Worm (Caenorhabditis elegans) whole organism, young adult: ENCODE measurements around the gene amx-1.

Experiments used
- B0035.1 ChIP-seq: sonication (generic microtip); optimal IDR thresholded peaks from 2 replicates; lab custom pipeline; 2016; ENCODE audit warnings: missing genetic modification characterization, mild to moderate bottlenecking, missing compliant biosample characterization, missing genotype, missing genetic modification reagents
- B0261.1 ChIP-seq: sonication (generic microtip); optimal IDR thresholded peaks from 2 replicates; lab custom pipeline; 2016; ENCODE audit warnings: mild to moderate bottlenecking, missing genetic modification characterization, moderate library complexity, missing compliant biosample characterization
- B0336.3 ChIP-seq: fragments of 200-800 bp; sonication (Bioruptor generic); IDR thresholded peaks from 2 replicates; pipeline ENCODE4 v1.3.6; 2022; ENCODE audit warnings: missing genetic modification characterization, missing compliant biosample characterization
- C06A6.2 ChIP-seq: fragments of 200-800 bp; sonication (Bioruptor generic); conservative IDR thresholded peaks from 2 replicates; pipeline ENCODE4 v1.3.6; 2022; ENCODE audit warnings: missing genetic modification characterization, missing compliant biosample characterization
- F23B12.7 ChIP-seq: sonication (generic microtip); optimal IDR thresholded peaks from 2 replicates; lab custom pipeline; 2017; ENCODE audit warnings: missing genetic modification characterization, mild to moderate bottlenecking, missing compliant biosample characterization, antibody characterized with exemption, moderate library complexity; ENCODE audit not compliant: insufficient read depth
- F37B4.10 ChIP-seq: fragments of 200-800 bp; sonication (Bioruptor generic); IDR thresholded peaks from 2 replicates; pipeline ENCODE4 v1.3.6; 2022; ENCODE audit warnings: missing genetic modification characterization, missing compliant biosample characterization
- F55B11.4 ChIP-seq: sonication (generic microtip); optimal IDR thresholded peaks from 2 replicates; lab custom pipeline; 2016; ENCODE audit warnings: missing compliant biosample characterization, missing genetic modification characterization, borderline replicate concordance; ENCODE audit not compliant: insufficient read depth
- F57C9.4 ChIP-seq: sonication (generic microtip); optimal IDR thresholded peaks from 2 replicates; lab custom pipeline; 2017; ENCODE audit warnings: mild to moderate bottlenecking, missing genetic modification characterization, missing compliant biosample characterization
- K11D2.4 ChIP-seq: fragments of 200-800 bp; sonication (Bioruptor generic); IDR thresholded peaks from 2 replicates; pipeline ENCODE4 v1.3.6; 2022; ENCODE audit warnings: missing genetic modification reagents, missing genetic modification characterization, missing compliant biosample characterization
- Y53G8AR.9 ChIP-seq: fragments of 200-800 bp; sonication (Bioruptor generic); conservative IDR thresholded peaks from 2 replicates; pipeline ENCODE4 v1.3.6; 2022; ENCODE audit warnings: missing genetic modification reagents, missing genetic modification characterization, missing compliant biosample characterization
- Y79H2A.3 ChIP-seq: fragments of 200-800 bp; sonication (Bioruptor generic); conservative IDR thresholded peaks from 2 replicates; pipeline ENCODE4 v1.3.6; 2022; ENCODE audit warnings: missing genetic modification reagents, missing genetic modification characterization, missing compliant biosample characterization
- akir-1 ChIP-seq: fragments of 200-800 bp; sonication (Bioruptor generic); optimal IDR thresholded peaks from 2 replicates; lab custom pipeline; 2018; ENCODE audit warnings: mild to moderate bottlenecking, missing genetic modification characterization, moderate library complexity, missing compliant biosample characterization
- ama-1 ChIP-seq, 3 experiments: fragments of 150-350 bp in 1 of 3; sonication (generic microtip) in 2 of 3; optimal IDR thresholded peaks; 2 replicates each; lab custom pipeline; 2014 to 2018; ENCODE audit warnings: missing biosample characterization in 2 of 3, missing genetic modification characterization in 2 of 3, missing genetic modification reagents in 2 of 3
- athp-1 ChIP-seq: sonication (generic microtip); optimal IDR thresholded peaks from 2 replicates; lab custom pipeline; 2017; ENCODE audit warnings: mild to moderate bottlenecking, missing genetic modification characterization, missing compliant biosample characterization
- attf-6 ChIP-seq: fragments of 200-800 bp; sonication (Bioruptor generic); IDR thresholded peaks from 2 replicates; pipeline ENCODE4 v1.3.6; 2022; ENCODE audit warnings: missing genetic modification reagents, missing genetic modification characterization, missing compliant biosample characterization
- bed-1 ChIP-seq: fragments of 200-800 bp; sonication (Bioruptor generic); IDR thresholded peaks from 2 replicates; pipeline ENCODE4 v1.3.6; 2022; ENCODE audit warnings: missing genetic modification reagents, missing genetic modification characterization, missing compliant biosample characterization
- cebp-1 ChIP-seq, 2 experiments: fragments of 200-800 bp in 1 of 2; sonication (Bioruptor generic) in 1 of 2; sonication (generic microtip) in 1 of 2; IDR thresholded peaks in 1 of 2; optimal IDR thresholded peaks in 1 of 2; 2 replicates each; pipeline versions ENCODE4 v1.3.6 to Lab custom; 2017 to 2022; ENCODE audit warnings: missing compliant biosample characterization in 2 of 2, missing genetic modification characterization in 2 of 2, mild to moderate bottlenecking in 1 of 2, missing genetic modification reagents in 1 of 2, moderate library complexity in 1 of 2
- ceh-58 ChIP-seq: fragments of 200-800 bp; sonication (Bioruptor generic); IDR thresholded peaks from 2 replicates; pipeline ENCODE4 v1.3.6; 2022; ENCODE audit warnings: missing genetic modification characterization, missing compliant biosample characterization
- dox-1 ChIP-seq: fragments of 200-800 bp; sonication (Bioruptor generic); IDR thresholded peaks from 2 replicates; pipeline ENCODE4 v1.3.6; 2022; ENCODE audit warnings: missing genetic modification reagents, missing genetic modification characterization, missing compliant biosample characterization
- gei-17 ChIP-seq: fragments of 200-800 bp; sonication (Bioruptor generic); optimal IDR thresholded peaks from 2 replicates; lab custom pipeline; 2018; ENCODE audit warnings: mild to moderate bottlenecking, missing genetic modification characterization, missing compliant biosample characterization
- hmg-20 ChIP-seq: fragments of 200-800 bp; sonication (Bioruptor generic); IDR thresholded peaks from 2 replicates; pipeline ENCODE4 v1.3.6; 2022; ENCODE audit warnings: missing genetic modification reagents, missing genetic modification characterization, missing compliant biosample characterization
- lag-1 ChIP-seq: fragments of 200-800 bp; sonication (Bioruptor generic); IDR thresholded peaks from 2 replicates; pipeline ENCODE4 v1.3.6; 2022; ENCODE audit warnings: missing genetic modification reagents, missing genetic modification characterization, missing compliant biosample characterization
- let-607 ChIP-seq, 2 experiments: fragments of 200-800 bp in 1 of 2; sonication (Bioruptor generic) in 1 of 2; sonication (generic microtip) in 1 of 2; optimal IDR thresholded peaks; 2 replicates each; lab custom pipeline; 2016 to 2018; ENCODE audit warnings: mild to moderate bottlenecking in 2 of 2, missing compliant biosample characterization in 2 of 2, missing genetic modification characterization in 2 of 2, moderate library complexity in 2 of 2, missing genotype in 1 of 2
- lin-40 ChIP-seq: sonication (generic microtip); optimal IDR thresholded peaks from 2 replicates; lab custom pipeline; 2016; ENCODE audit warnings: missing genetic modification characterization, mild to moderate bottlenecking, missing compliant biosample characterization, missing genotype, missing genetic modification reagents
- lir-1 ChIP-seq: fragments of 200-800 bp; sonication (Bioruptor generic); conservative IDR thresholded peaks from 2 replicates; pipeline ENCODE4 v1.3.6; 2022; ENCODE audit warnings: missing genetic modification reagents, missing genetic modification characterization, missing compliant biosample characterization
- madf-10 ChIP-seq: sonication (generic microtip); optimal IDR thresholded peaks from 2 replicates; lab custom pipeline; 2016; ENCODE audit warnings: mild to moderate bottlenecking, missing genetic modification characterization, missing compliant biosample characterization
- madf-3 ChIP-seq: fragments of 200-800 bp; sonication (Bioruptor generic); IDR thresholded peaks from 2 replicates; pipeline ENCODE4 v1.3.6; 2022; ENCODE audit warnings: missing genetic modification reagents, missing genetic modification characterization, missing compliant biosample characterization
- madf-6 ChIP-seq: fragments of 200-800 bp; sonication (Bioruptor generic); IDR thresholded peaks from 2 replicates; pipeline ENCODE4 v1.3.6; 2022; ENCODE audit warnings: missing genetic modification reagents, missing genetic modification characterization, missing compliant biosample characterization
- mes-4 ChIP-seq: sonication (generic microtip); optimal IDR thresholded peaks from 2 replicates; lab custom pipeline; 2016; ENCODE audit warnings: missing genotype, missing genetic modification characterization, missing compliant biosample characterization
- mxl-1 ChIP-seq: sonication (generic microtip); optimal IDR thresholded peaks from 2 replicates; lab custom pipeline; 2016; ENCODE audit warnings: missing genetic modification characterization, missing compliant biosample characterization
- nfya-2 ChIP-seq: fragments of 200-800 bp; sonication (Bioruptor generic); IDR thresholded peaks from 2 replicates; pipeline ENCODE4 v1.3.6; 2022; ENCODE audit warnings: missing genetic modification reagents, missing genetic modification characterization, missing compliant biosample characterization
- nhr-120 ChIP-seq: fragments of 200-800 bp; sonication (Bioruptor generic); IDR thresholded peaks from 2 replicates; pipeline ENCODE4 v1.3.6; 2022; ENCODE audit warnings: missing genetic modification characterization, missing compliant biosample characterization
- nhr-179 ChIP-seq: sonication (generic microtip); optimal IDR thresholded peaks from 2 replicates; lab custom pipeline; 2016; ENCODE audit warnings: mild to moderate bottlenecking, missing genetic modification characterization, missing compliant biosample characterization
- nhr-27 ChIP-seq: fragments of 200-800 bp; sonication (Bioruptor generic); optimal IDR thresholded peaks from 2 replicates; lab custom pipeline; 2018; ENCODE audit warnings: mild to moderate bottlenecking, missing genetic modification characterization, moderate library complexity, missing compliant biosample characterization
- pha-4 ChIP-seq: fragments of 150-350 bp; sonication (generic microtip); optimal IDR thresholded peaks from 2 replicates; lab custom pipeline; 2014; ENCODE audit warnings: missing biosample characterization, missing genetic modification reagents, missing genetic modification characterization
- rec-8 ChIP-seq, 2 experiments: sonication (generic microtip); optimal IDR thresholded peaks; 2 replicates each; lab custom pipeline; 2016; ENCODE audit warnings: mild to moderate bottlenecking in 2 of 2, missing genetic modification characterization in 2 of 2, missing genetic modification reagents in 2 of 2, missing genotype in 2 of 2, missing biosample characterization in 1 of 2, missing compliant biosample characterization in 1 of 2, moderate library complexity in 1 of 2
- sea-2 ChIP-seq: fragments of 200-800 bp; sonication (Bioruptor generic); IDR thresholded peaks from 2 replicates; pipeline ENCODE4 v1.3.6; 2022; ENCODE audit warnings: missing genetic modification characterization, missing compliant biosample characterization
- tbx-9 ChIP-seq: sonication (generic microtip); optimal IDR thresholded peaks from 2 replicates; lab custom pipeline; 2016; ENCODE audit warnings: borderline replicate concordance, missing genetic modification characterization, inconsistent platforms, missing compliant biosample characterization
- tlf-1 ChIP-seq: fragments of 200-800 bp; sonication (Bioruptor generic); optimal IDR thresholded peaks from 2 replicates; lab custom pipeline; 2018; ENCODE audit warnings: mild to moderate bottlenecking, missing genetic modification characterization, missing compliant biosample characterization
- unc-130 ChIP-seq: sonication (generic microtip); optimal IDR thresholded peaks from 2 replicates; lab custom pipeline; 2016; ENCODE audit warnings: missing genetic modification reagents, missing genetic modification characterization, missing compliant biosample characterization
- unc-62 ChIP-seq: fragments of 150-350 bp; optimal IDR thresholded peaks from 2 replicates; lab custom pipeline; 2014; ENCODE audit warnings: missing biosample characterization, missing genetic modification reagents, missing genetic modification characterization
- xnd-1 ChIP-seq: sonication (generic microtip); optimal IDR thresholded peaks from 2 replicates; lab custom pipeline; 2016; ENCODE audit warnings: missing genotype, missing genetic modification reagents, missing genetic modification characterization, missing compliant biosample characterization
- zfh-2 ChIP-seq: fragments of 200-800 bp; sonication (Bioruptor generic); conservative IDR thresholded peaks from 2 replicates; pipeline ENCODE4 v1.3.6; 2022; ENCODE audit warnings: missing genetic modification reagents, missing genetic modification characterization, missing compliant biosample characterization
- ztf-18 ChIP-seq: sonication (generic microtip); optimal IDR thresholded peaks from 2 replicates; lab custom pipeline; 2016; ENCODE audit warnings: missing genotype, mild to moderate bottlenecking, missing genetic modification characterization, missing compliant biosample characterization
- ztf-25 ChIP-seq: fragments of 200-800 bp; sonication (Bioruptor generic); IDR thresholded peaks from 2 replicates; pipeline ENCODE4 v1.3.6; 2022; ENCODE audit warnings: missing genetic modification reagents, missing genetic modification characterization, missing compliant biosample characterization
- ztf-26 ChIP-seq: sonication (generic microtip); optimal IDR thresholded peaks from 2 replicates; lab custom pipeline; 2017; ENCODE audit warnings: missing genetic modification characterization, missing compliant biosample characterization
- ztf-28 ChIP-seq: fragments of 200-800 bp; sonication (Bioruptor generic); IDR thresholded peaks from 2 replicates; pipeline ENCODE4 v1.3.6; 2022; ENCODE audit warnings: missing genetic modification reagents, missing genetic modification characterization, missing compliant biosample characterization

The amx-1 gene

DNA sequence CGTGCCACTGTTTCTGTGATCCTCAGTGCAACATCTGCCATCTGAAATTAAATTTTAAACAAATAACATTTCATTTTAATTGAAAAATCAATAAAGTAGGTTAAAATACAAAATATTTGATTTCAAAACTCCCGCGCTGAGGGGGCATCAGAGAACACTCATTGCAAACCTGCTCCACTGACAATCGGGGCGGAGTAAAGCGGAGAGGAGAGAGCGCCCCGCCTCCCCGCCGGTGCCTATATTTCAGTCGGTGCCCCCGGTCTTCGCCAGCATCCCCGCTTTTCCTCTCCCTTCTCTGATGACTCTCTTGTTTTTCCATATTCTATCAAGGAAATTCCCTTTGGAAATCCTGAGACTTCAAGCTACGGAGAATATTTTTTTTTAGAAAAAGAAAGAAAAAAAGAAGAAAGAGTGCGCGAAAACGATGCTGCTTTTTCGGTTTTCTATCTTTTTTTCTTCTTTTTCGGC lies 40.7 kb downstream of the amx-1 start, which contains the start of gene brc-1 (continued):
- TF ChIP-seq ama-1 (optimal IDR thresholded peaks at IDR 0.05; lab: Kevin White, UChicago): peak; percentile 93
- peak in 1 of 2 experiments; percentile 15 for TF ChIP-seq ama-1 (GFP tag; optimal IDR thresholded peaks at IDR 0.05; lab: Kevin White, UChicago)
- TF ChIP-seq let-607 (tag; optimal IDR thresholded peaks at IDR 0.05; lab: Kevin White, UChicago): peak; percentile 12 to 28
- peak; percentile 84 for TF ChIP-seq dox-1 (GFP tag; lab: Robert Waterston, UW)
- peak; percentile 79; the same call in 1 of the 2 replicates for TF ChIP-seq K11D2.4
- TF ChIP-seq F55B11.4: no peak
- peak; percentile 87 for TF ChIP-seq ztf-26
- TF ChIP-seq lag-1 (GFP tag; lab: Robert Waterston, UW): no peak
- TF ChIP-seq mxl-1 (tag; lab: Kevin White, UChicago): no peak
- no peak for TF ChIP-seq nhr-120 (GFP tag; lab: Robert Waterston, UW)
- no peak for TF ChIP-seq sea-2 (GFP tag; lab: Robert Waterston, UW)
- no peak for TF ChIP-seq nfya-2 (GFP tag; lab: Robert Waterston, UW)
- TF ChIP-seq ztf-18 (tag; lab: Kevin White, UChicago): peak; percentile 46
- TF ChIP-seq bed-1: no peak
- no peak for TF ChIP-seq B0261.1
- no peak for TF ChIP-seq mes-4 (tag; lab: Kevin White, UChicago)
- peak; percentile 70 for TF ChIP-seq cebp-1 (GFP tag; IDR thresholded peaks at IDR 0.05; lab: Robert Waterston, UW)
- peak; percentile 87 for TF ChIP-seq cebp-1 (tag; optimal IDR thresholded peaks at IDR 0.05; lab: Kevin White, UChicago)
- TF ChIP-seq Y79H2A.3 (GFP tag; lab: Robert Waterston, UW): no peak
- no peak for TF ChIP-seq akir-1 (GFP tag; lab: Kevin White, UChicago)
- TF ChIP-seq madf-10 (tag; lab: Kevin White, UChicago): peak; percentile 55
- TF ChIP-seq C06A6.2 (GFP tag; lab: Robert Waterston, UW): peak; percentile 79
- peak; percentile 53; the same call in 1 of the 2 replicates for TF ChIP-seq lir-1 (GFP tag; lab: Robert Waterston, UW)
- no peak for TF ChIP-seq unc-62 (GFP tag; lab: Kevin White, UChicago)
- TF ChIP-seq xnd-1: no peak
- TF ChIP-seq attf-6 (GFP tag; lab: Robert Waterston, UW): no peak
- no peak for TF ChIP-seq ztf-28 (GFP tag; lab: Robert Waterston, UW)
- peak; percentile 68; the same call in 1 of the 2 replicates for TF ChIP-seq B0336.3
- TF ChIP-seq unc-130 (GFP tag; lab: Kevin White, UChicago): no peak
- TF ChIP-seq ztf-25 (GFP tag; lab: Robert Waterston, UW): no peak
- TF ChIP-seq madf-6: peak; percentile 23; the same call in 1 of the 2 replicates
- TF ChIP-seq F23B12.7 (tag; lab: Kevin White, UChicago): peak; percentile 77
- no peak for TF ChIP-seq F57C9.4 (tag; lab: Kevin White, UChicago)
- peak; percentile 75 for TF ChIP-seq lin-40 (tag; lab: Kevin White, UChicago)
- peak; percentile 79 for TF ChIP-seq Y53G8AR.9 (GFP tag; lab: Robert Waterston, UW)
- TF ChIP-seq rec-8 (tag; optimal IDR thresholded peaks at IDR 0.05; lab: Kevin White, UChicago): no peak
- TF ChIP-seq pha-4: no peak
- no peak for TF ChIP-seq nhr-179
- no peak for TF ChIP-seq F37B4.10
- TF ChIP-seq zfh-2 (GFP tag; lab: Robert Waterston, UW): peak; percentile 98
- TF ChIP-seq nhr-27 (tag; lab: Kevin White, UChicago): no peak
- no peak for TF ChIP-seq hmg-20 (GFP tag; lab: Robert Waterston, UW)
- TF ChIP-seq madf-3 (GFP tag; lab: Robert Waterston, UW): 0 out of 2 replicates have a peak, but pooled peaks have one; percentile 45
- no peak for TF ChIP-seq tbx-9 (tag; lab: Kevin White, UChicago)
- TF ChIP-seq gei-17: peak; percentile 20
- TF ChIP-seq athp-1 (tag; lab: Kevin White, UChicago): peak; percentile 42
- no peak for TF ChIP-seq B0035.1 (tag; lab: Kevin White, UChicago)
- TF ChIP-seq ceh-58 (GFP tag; lab: Robert Waterston, UW): no peak
- TF ChIP-seq tlf-1 (GFP tag; lab: Kevin White, UChicago): no peak
